Fruit fly (Drosophila melanogaster) whole organism, embryonic: ENCODE measurements around the gene CG43093.

ENCODE experiments used
- BEAF-32 ChIP-seq: fragments of 200-800 bp; sonication (Bioruptor generic); optimal IDR thresholded peaks from 3 replicates; lab custom pipeline; 2017; ENCODE audit warnings: missing biosample characterization, missing genetic modification characterization, mild to moderate bottlenecking, moderate library complexity, missing genetic modification reagents
- CG10565 ChIP-seq: fragments of 200-800 bp; sonication (Bioruptor generic); optimal IDR thresholded peaks from 3 replicates; lab custom pipeline; 2016; ENCODE audit warnings: missing biosample characterization, mild to moderate bottlenecking, missing genetic modification characterization
- CG11247 ChIP-seq: fragments of 200-800 bp; sonication (Bioruptor generic); IDR thresholded peaks from 2 replicates; pipeline ENCODE4 v1.3.6; 2022; ENCODE audit warnings: missing biosample characterization, missing genetic modification characterization
- CG11456 ChIP-seq: fragments of 200-800 bp; sonication (Bioruptor generic); IDR thresholded peaks from 3 replicates; pipeline ENCODE4 v1.3.6; 2022; ENCODE audit warnings: missing biosample characterization, missing genetic modification characterization
- CG12744 ChIP-seq: fragments of 200-800 bp; sonication (Bioruptor generic); optimal IDR thresholded peaks from 2 replicates; lab custom pipeline; 2016; ENCODE audit warnings: missing biosample characterization, missing genetic modification characterization
- CG13775 ChIP-seq: fragments of 200-800 bp; sonication (Bioruptor generic); optimal IDR thresholded peaks from 3 replicates; lab custom pipeline; 2017; ENCODE audit warnings: missing biosample characterization, mild to moderate bottlenecking, missing genetic modification characterization
- CG14441 ChIP-seq: fragments of 200-800 bp; sonication (Bioruptor generic); IDR thresholded peaks from 2 replicates; pipeline ENCODE4 v1.3.6; 2022; ENCODE audit warnings: missing biosample characterization, missing genetic modification characterization
- CG18262 ChIP-seq: fragments of 200-800 bp; optimal IDR thresholded peaks from 3 replicates; lab custom pipeline; 2019; ENCODE audit warnings: missing biosample characterization, mild to moderate bottlenecking, missing genetic modification characterization, moderate library complexity
- CG30403 ChIP-seq: fragments of 200-800 bp; sonication (Bioruptor generic); optimal IDR thresholded peaks from 3 replicates; lab custom pipeline; 2016; ENCODE audit warnings: missing biosample characterization, missing genetic modification characterization
- CG31224 ChIP-seq: fragments of 200-800 bp; sonication (Bioruptor generic); IDR thresholded peaks from 2 replicates; pipeline ENCODE4 v1.3.6; 2022; ENCODE audit warnings: missing biosample characterization, missing genetic modification characterization
- CG31441 ChIP-seq: fragments of 200-800 bp; sonication (Bioruptor generic); IDR thresholded peaks from 2 replicates; pipeline ENCODE4 v1.3.6; 2022; ENCODE audit warnings: missing biosample characterization, missing genetic modification characterization
- CG32772 ChIP-seq: fragments of 200-800 bp; sonication (Bioruptor generic); IDR thresholded peaks from 2 replicates; pipeline ENCODE4 v1.3.6; 2022; ENCODE audit warnings: missing biosample characterization, missing genetic modification characterization
- CG42726 ChIP-seq: fragments of 200-800 bp; sonication (Bioruptor generic); IDR thresholded peaks from 2 replicates; pipeline ENCODE4 v1.3.6; 2022; ENCODE audit warnings: missing biosample characterization, missing genetic modification characterization; ENCODE audit not compliant: partially characterized antibody
- CG4707 ChIP-seq: fragments of 200-800 bp; sonication (Bioruptor generic); optimal IDR thresholded peaks from 2 replicates; lab custom pipeline; 2018; ENCODE audit warnings: missing biosample characterization, mild to moderate bottlenecking, missing genetic modification characterization, moderate library complexity
- CG5953 ChIP-seq: fragments of 200-800 bp; sonication (Bioruptor generic); IDR thresholded peaks from 2 replicates; pipeline ENCODE4 v1.3.6; 2022; ENCODE audit warnings: missing biosample characterization, missing genetic modification characterization
- CG6175 ChIP-seq: fragments of 200-800 bp; sonication (Bioruptor generic); IDR thresholded peaks from 3 replicates; pipeline ENCODE4 v1.3.6; 2022; ENCODE audit warnings: missing biosample characterization, missing genetic modification characterization
- CG6813 ChIP-seq: fragments of 200-800 bp; sonication (Bioruptor generic); optimal IDR thresholded peaks from 2 replicates; lab custom pipeline; 2017; ENCODE audit warnings: missing biosample characterization, missing genetic modification characterization, mild to moderate bottlenecking, moderate library complexity, missing genetic modification reagents
- CG8388 ChIP-seq: fragments of 200-800 bp; sonication (Bioruptor generic); optimal IDR thresholded peaks from 2 replicates; lab custom pipeline; 2019; ENCODE audit warnings: missing biosample characterization, mild to moderate bottlenecking, missing genetic modification characterization, moderate library complexity
- CG8924 ChIP-seq: fragments of 200-800 bp; optimal IDR thresholded peaks from 3 replicates; lab custom pipeline; 2019; ENCODE audit warnings: missing biosample characterization, mild to moderate bottlenecking, missing genetic modification characterization, moderate library complexity
- Dref ChIP-seq: fragments of 200-800 bp; sonication (Bioruptor generic); IDR thresholded peaks from 2 replicates; pipeline ENCODE4 v1.3.6; 2022; ENCODE audit warnings: missing biosample characterization, missing genetic modification characterization
- Drgx ChIP-seq: fragments of 200-800 bp; sonication (Bioruptor generic); IDR thresholded peaks from 2 replicates; pipeline ENCODE4 v1.3.6; 2022; ENCODE audit warnings: missing biosample characterization, missing genetic modification characterization
- Ets65A ChIP-seq: fragments of 200-800 bp; sonication (Bioruptor generic); peaks from one replicate; lab custom pipeline; 2016; ENCODE audit warnings: missing biosample characterization, missing genetic modification characterization
- Hmr ChIP-seq: fragments of 200-800 bp; sonication (Bioruptor generic); optimal IDR thresholded peaks from 3 replicates; lab custom pipeline; 2017; ENCODE audit warnings: mild to moderate bottlenecking, missing biosample characterization, missing genetic modification reagents, missing genetic modification characterization
- Jarid2 ChIP-seq: fragments of 200-800 bp; sonication (Bioruptor generic); optimal IDR thresholded peaks from 3 replicates; lab custom pipeline; 2017; ENCODE audit warnings: mild to moderate bottlenecking, missing biosample characterization, missing genetic modification reagents, missing genetic modification characterization
- NC2β ChIP-seq: fragments of 200-800 bp; sonication (Bioruptor generic); optimal IDR thresholded peaks from 2 replicates; lab custom pipeline; 2016; ENCODE audit warnings: missing biosample characterization, missing genetic modification characterization
- Oli ChIP-seq: fragments of 200-800 bp; sonication (Bioruptor generic); optimal IDR thresholded peaks from 2 replicates; lab custom pipeline; 2018; ENCODE audit warnings: missing biosample characterization, mild to moderate bottlenecking, missing genetic modification characterization, moderate library complexity
- Pdp1 ChIP-seq, 2 experiments: fragments of 200-800 bp; sonication (Bioruptor generic); optimal IDR thresholded peaks; 3 replicates each; lab custom pipeline; 2016; ENCODE audit warnings: missing biosample characterization in 2 of 2, missing genetic modification characterization in 2 of 2, mild to moderate bottlenecking in 1 of 2, moderate library complexity in 1 of 2
- Ptx1 ChIP-seq: fragments of 200-800 bp; sonication (Bioruptor generic); IDR thresholded peaks from 2 replicates; pipeline ENCODE4 v1.3.6; 2022; ENCODE audit warnings: missing biosample characterization, missing genetic modification characterization
- TFAM ChIP-seq: fragments of 200-800 bp; sonication (Bioruptor generic); optimal IDR thresholded peaks from 2 replicates; lab custom pipeline; 2017; ENCODE audit warnings: missing biosample characterization, missing genetic modification characterization, inconsistent platforms
- Usf ChIP-seq: fragments of 200-800 bp; sonication (Bioruptor generic); optimal IDR thresholded peaks from 2 replicates; lab custom pipeline; 2017; ENCODE audit warnings: missing genotype, missing biosample characterization, missing genetic modification characterization
- Xrp1 ChIP-seq: fragments of 200-800 bp; sonication (Bioruptor generic); IDR thresholded peaks from 2 replicates; pipeline ENCODE4 v1.3.6; 2022; ENCODE audit warnings: missing biosample characterization, missing genetic modification characterization
- ara ChIP-seq: fragments of 200-800 bp; sonication (Bioruptor generic); IDR thresholded peaks from 2 replicates; pipeline ENCODE4 v1.3.6; 2022; ENCODE audit warnings: missing biosample characterization, missing genetic modification characterization
- dati ChIP-seq: fragments of 200-800 bp; sonication (Bioruptor generic); IDR thresholded peaks from 2 replicates; pipeline ENCODE4 v1.3.6; 2022; ENCODE audit warnings: missing biosample characterization, missing genetic modification characterization
- disco-r ChIP-seq: fragments of 200-800 bp; sonication (Bioruptor generic); optimal IDR thresholded peaks from 2 replicates; lab custom pipeline; 2016; ENCODE audit warnings: missing biosample characterization, missing genetic modification characterization
- dysf ChIP-seq: fragments of 200-800 bp; sonication (Bioruptor generic); IDR thresholded peaks from 3 replicates; pipeline ENCODE4 v1.3.6; 2022; ENCODE audit warnings: missing biosample characterization, missing genetic modification characterization
- kay ChIP-seq: fragments of 200-800 bp; sonication (Bioruptor generic); optimal IDR thresholded peaks from 2 replicates; lab custom pipeline; 2016; ENCODE audit warnings: missing biosample characterization, missing genetic modification characterization
- klu ChIP-seq: fragments of 200-800 bp; sonication (Bioruptor generic); IDR thresholded peaks from 2 replicates; pipeline ENCODE4 v1.3.6; 2022; ENCODE audit warnings: missing biosample characterization, missing genetic modification characterization
- nom ChIP-seq: fragments of 200-800 bp; sonication (Bioruptor generic); optimal IDR thresholded peaks from 2 replicates; lab custom pipeline; 2017; ENCODE audit warnings: missing biosample characterization, missing genetic modification characterization, mild to moderate bottlenecking, moderate library complexity, missing genetic modification reagents
- pan ChIP-seq, 4 experiments: fragments of >200 bp in 3 of 4; fragments of 200-800 bp in 1 of 4; sonication (Bioruptor generic) in 1 of 4; optimal IDR thresholded peaks in 3 of 4; IDR thresholded peaks in 1 of 4; 2 replicates each; pipeline versions ENCODE4 v1.3.6 to Lab custom; 2017 to 2022; ENCODE audit warnings: missing biosample characterization in 2 of 4, missing genetic modification characterization in 2 of 4, mixed read lengths in 1 of 4
- phol ChIP-seq: fragments of 200-800 bp; sonication (Bioruptor generic); optimal IDR thresholded peaks from 3 replicates; lab custom pipeline; 2018; ENCODE audit warnings: missing biosample characterization, mild to moderate bottlenecking, missing genetic modification characterization, moderate library complexity
- row ChIP-seq: fragments of 200-800 bp; sonication (Bioruptor generic); IDR thresholded peaks from 3 replicates; pipeline ENCODE4 v1.3.6; 2022; ENCODE audit warnings: missing biosample characterization, missing genetic modification characterization
- schlank ChIP-seq: fragments of 200-800 bp; sonication (Bioruptor generic); optimal IDR thresholded peaks from 2 replicates; lab custom pipeline; 2018; ENCODE audit warnings: missing biosample characterization, mild to moderate bottlenecking, missing genetic modification characterization
- sens ChIP-seq: fragments of 200-800 bp; sonication (Bioruptor generic); peaks from one replicate; lab custom pipeline; 2016; ENCODE audit warnings: missing biosample characterization, missing genetic modification characterization
- seq ChIP-seq: fragments of 200-800 bp; sonication (Bioruptor generic); IDR thresholded peaks from 2 replicates; pipeline ENCODE4 v1.3.6; 2022; ENCODE audit warnings: missing biosample characterization, missing genetic modification characterization
- slbo ChIP-seq: fragments of 200-800 bp; sonication (Bioruptor generic); IDR thresholded peaks from 2 replicates; pipeline ENCODE4 v1.3.6; 2022; ENCODE audit warnings: missing biosample characterization, missing genetic modification characterization
- stc ChIP-seq: fragments of 200-800 bp; sonication (Bioruptor generic); IDR thresholded peaks from 2 replicates; pipeline ENCODE4 v1.3.6; 2022; ENCODE audit warnings: missing biosample characterization, missing genetic modification characterization
- ttk ChIP-seq: fragments of 200-800 bp; sonication (Bioruptor generic); IDR thresholded peaks from 2 replicates; pipeline ENCODE4 v2.1.2; 2022; ENCODE audit warnings: missing biosample characterization, missing genetic modification characterization
- z ChIP-seq: fragments of 200-800 bp; sonication (Bioruptor generic); IDR thresholded peaks from 3 replicates; pipeline ENCODE4 v1.3.6; 2022; ENCODE audit warnings: missing biosample characterization, missing genetic modification characterization
- zfh1 ChIP-seq: fragments of 200-800 bp; sonication (Bioruptor generic); IDR thresholded peaks from 3 replicates; pipeline ENCODE4 v1.3.6; 2022; ENCODE audit warnings: missing biosample characterization, missing genetic modification characterization

Gene CG43093

dm6 chr3R:22727857-22728256 is 42.2 kb downstream of the CG43093 start (continued):
- TF ChIP-seq NC2β (GFP tag; lab: Kevin White, UChicago) (no peak), kay (GFP tag; lab: Kevin White, UChicago) (no peak), Oli (tag; lab: Kevin White, UChicago) (peak; percentile 7), CG10565 (GFP tag; lab: Kevin White, UChicago) (no peak), CG42726 (GFP tag; lab: Robert Waterston, UW) (no peak), CG6175 (GFP tag; lab: Robert Waterston, UW) (no peak), sens (peak; percentile 22), Xrp1 (GFP tag; lab: Robert Waterston, UW) (peak; percentile 61; the same call in 1 of the 2 replicates), schlank (no peak), CG11456 (no peak), row (0 out of 3 replicates have a peak, but pooled peaks have one; percentile 13), dati (GFP tag; lab: Robert Waterston, UW) (no peak), CG5953 (GFP tag; lab: Robert Waterston, UW) (no peak), klu (GFP tag; lab: Robert Waterston, UW) (peak; percentile 42; the same call in 1 of the 2 replicates), Jarid2 (GFP tag; lab: Kevin White, UChicago) (no peak), CG12744 (no peak), CG31224 (0 out of 2 replicates have a peak, but pooled peaks have one; percentile 12), seq (GFP tag; lab: Robert Waterston, UW) (no peak), Pdp1 (GFP tag; optimal IDR thresholded peaks at IDR 0.05; lab: Kevin White, UChicago) (peak in 1 of 2 experiments; percentile 9), CG4707 (GFP tag; lab: Kevin White, UChicago) (no peak), CG18262 (tag; lab: Kevin White, UChicago) (peak; percentile 25), Drgx (GFP tag; lab: Robert Waterston, UW) (peak; percentile 74), Ets65A (GFP tag; lab: Kevin White, UChicago) (peak; percentile 84), TFAM (GFP tag; lab: Kevin White, UChicago) (no peak), CG8924 (tag; lab: Kevin White, UChicago) (no peak), CG14441 (GFP tag; lab: Robert Waterston, UW) (peak; percentile 32; the same call in 1 of the 2 replicates), slbo (GFP tag; lab: Robert Waterston, UW) (0 out of 2 replicates have a peak, but pooled peaks have one; percentile 11), CG32772 (GFP tag; lab: Robert Waterston, UW) (0 out of 2 replicates have a peak, but pooled peaks have one; percentile 7), phol (tag; lab: Kevin White, UChicago) (peak; percentile 19), BEAF-32 (GFP tag; lab: Kevin White, UChicago) (no peak), ara (GFP tag; lab: Robert Waterston, UW) (peak; percentile 41; the same call in 1 of the 2 replicates), ttk (GFP tag; lab: Robert Waterston, UW) (peak; percentile 45; the same call in 1 of the 2 replicates), CG6813 (no peak), CG8388 (GFP tag; lab: Kevin White, UChicago) (no peak), stc (GFP tag; lab: Robert Waterston, UW) (peak; percentile 66), CG13775 (GFP tag; lab: Kevin White, UChicago) (no peak), CG30403 (peak; percentile 14), Ptx1 (GFP tag; lab: Robert Waterston, UW) (peak; percentile 73), pan (optimal IDR thresholded peaks at IDR 0.05; lab: Kevin White, UChicago) (no peak), pan (GFP tag; optimal IDR thresholded peaks at IDR 0.05 in 1 of 2, IDR thresholded peaks at IDR 0.05 in 1 of 2) (peak in 1 of 2 experiments; percentile 75), Hmr (GFP tag; lab: Kevin White, UChicago) (peak; percentile 3), disco-r (GFP tag; lab: Kevin White, UChicago) (no peak), Dref (GFP tag; lab: Robert Waterston, UW) (no peak), nom (GFP tag; lab: Kevin White, UChicago) (no peak), z (GFP tag; lab: Robert Waterston, UW) (no peak), Usf (GFP tag; lab: Kevin White, UChicago) (no peak), dysf (GFP tag; lab: Robert Waterston, UW) (peak; percentile 46; the same call in 1 of the 3 replicates), CG11247 (GFP tag; lab: Robert Waterston, UW) (0 out of 2 replicates have a peak, but pooled peaks have one; percentile 27), CG31441 (GFP tag; lab: Robert Waterston, UW) (no peak), zfh1 (GFP tag; lab: Robert Waterston, UW) (peak; percentile 33; the same call in 1 of the 3 replicates)
